Fruit fly (Drosophila melanogaster): Measurements from ENCODE around the gene Lsp1beta.

The Lsp1beta gene

DNA sequence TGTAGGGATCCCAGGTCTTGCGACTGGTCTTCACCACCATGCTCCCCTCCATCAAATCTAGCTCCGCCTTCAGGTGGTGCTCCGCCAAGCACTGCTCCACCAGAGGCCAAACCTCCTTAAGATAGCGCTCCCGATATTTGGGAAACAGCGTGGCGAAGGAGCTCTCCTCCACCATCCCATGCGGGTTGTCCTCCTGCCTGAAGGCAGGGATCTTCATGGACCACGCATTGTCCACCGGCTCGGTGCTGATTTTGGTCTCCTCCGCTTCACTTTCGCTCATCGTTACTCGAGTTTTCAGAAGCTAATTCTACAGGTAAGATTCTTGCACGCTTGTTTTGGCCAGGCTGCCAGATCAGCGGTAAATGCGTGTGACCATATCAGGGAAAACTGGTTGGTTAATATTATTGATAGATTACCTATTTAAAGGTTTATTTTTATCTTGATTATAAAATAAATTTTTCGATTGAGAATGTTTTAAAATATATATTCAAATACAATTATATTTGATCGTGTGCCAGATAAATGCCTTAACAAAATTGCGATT, 28.7 kb upstream of the Lsp1beta start, which contains the start of gene dbe (continued):
- TF ChIP-seq dimm (GFP tag; IDR thresholded peaks at IDR 0.05) (no peak), CG2889 (GFP tag; IDR thresholded peaks at IDR 0.05) (no peak), CG14050 (GFP tag; IDR thresholded peaks at IDR 0.05) (no peak), Dfd (GFP tag; optimal IDR thresholded peaks at IDR 0.05) (no peak), Atf-2 (GFP tag; optimal IDR thresholded peaks at IDR 0.05) (no peak), Lim3 (GFP tag; IDR thresholded peaks at IDR 0.05) (no peak), CG30431 (GFP tag; optimal IDR thresholded peaks at IDR 0.05) (no peak), CG8388 (GFP tag; optimal IDR thresholded peaks at IDR 0.05) (no peak), nau (GFP tag; optimal IDR thresholded peaks at IDR 0.05) (no peak), CG9609 (GFP tag; optimal IDR thresholded peaks at IDR 0.05) (no peak), Lhr (GFP tag; optimal IDR thresholded peaks at IDR 0.05) (no peak), Dref (GFP tag; IDR thresholded peaks at IDR 0.05) (no peak), emc (GFP tag; optimal IDR thresholded peaks at IDR 0.05) (no peak), CG6689 (GFP tag; IDR thresholded peaks at IDR 0.05) (no peak), zen (tag; optimal IDR thresholded peaks at IDR 0.05) (no peak), Hr3 (GFP tag; optimal IDR thresholded peaks at IDR 0.05) (peak; percentile 8), inv (GFP tag; IDR thresholded peaks at IDR 0.05; ENCODE audit: partially characterized antibody) (no peak), row (GFP tag; IDR thresholded peaks at IDR 0.05) (peak; percentile 57), wek (GFP tag; optimal IDR thresholded peaks at IDR 0.05) (no peak), CG14965 (GFP tag; optimal IDR thresholded peaks at IDR 0.05; ENCODE audit: borderline replicate concordance) (no peak), otp (GFP tag; IDR thresholded peaks at IDR 0.05) (no peak), ind (GFP tag; optimal IDR thresholded peaks at IDR 0.05) (peak; percentile 36), CG16815 (GFP tag; optimal IDR thresholded peaks at IDR 0.05) (no peak), CG4707 (GFP tag; optimal IDR thresholded peaks at IDR 0.05) (no peak), ftz-f1 (GFP tag; optimal IDR thresholded peaks at IDR 0.05) (no peak), mirr (GFP tag; optimal IDR thresholded peaks at IDR 0.05) (no peak), Fer2 (tag; optimal IDR thresholded peaks at IDR 0.05) (no peak), CG10462 (GFP tag; optimal IDR thresholded peaks at IDR 0.05) (no peak), CG17829 (tag; optimal IDR thresholded peaks at IDR 0.05) (peak; percentile 16), CG3838 (GFP tag; optimal IDR thresholded peaks at IDR 0.05) (no peak), her (GFP tag; optimal IDR thresholded peaks at IDR 0.05) (no peak), vfl (GFP tag; optimal IDR thresholded peaks at IDR 0.05) (no peak), CG3065 (GFP tag; optimal IDR thresholded peaks at IDR 0.05) (no peak), CG3726 (GFP tag; IDR thresholded peaks at IDR 0.05) (no peak), repo (GFP tag; optimal IDR thresholded peaks at IDR 0.05) (peak; percentile 43), z (GFP tag; IDR thresholded peaks at IDR 0.05) (no peak), lov (optimal IDR thresholded peaks at IDR 0.05) (no peak), lov (GFP tag; IDR thresholded peaks at IDR 0.05) (no peak), Ravus (GFP tag; IDR thresholded peaks at IDR 0.05) (no peak), toy (GFP tag; IDR thresholded peaks at IDR 0.05) (no peak), NfI (GFP tag; optimal IDR thresholded peaks at IDR 0.05) (peak; percentile 15), CG9817 (tag; optimal IDR thresholded peaks at IDR 0.05) (peak; percentile 26), dati (GFP tag; IDR thresholded peaks at IDR 0.05) (no peak), NC2β (GFP tag; optimal IDR thresholded peaks at IDR 0.05) (no peak), sna (GFP tag; IDR thresholded peaks at IDR 0.05; ENCODE audit: partially characterized antibody) (no peak), ash1 (GFP tag; optimal IDR thresholded peaks at IDR 0.05) (no peak), D (optimal IDR thresholded peaks at IDR 0.05) (no peak), D (GFP tag; optimal IDR thresholded peaks at IDR 0.05) (no peak), CG9437 (GFP tag; optimal IDR thresholded peaks at IDR 0.05) (no peak), CG17568 (GFP tag; optimal IDR thresholded peaks at IDR 0.05) (no peak), CG5180 (GFP tag; optimal IDR thresholded peaks at IDR 0.05) (no peak), disco-r (GFP tag; optimal IDR thresholded peaks at IDR 0.05) (no peak), pho (GFP tag; optimal IDR thresholded peaks at IDR 0.05) (no peak)

Measured in whole organism, embryonic.